Worm (Caenorhabditis elegans): ENCODE data around the gene B0416.10.
A peak's percentile ranks its signal among the peaks of the same experiment; 100 is the strongest.

Gene B0416.10

DNA sequence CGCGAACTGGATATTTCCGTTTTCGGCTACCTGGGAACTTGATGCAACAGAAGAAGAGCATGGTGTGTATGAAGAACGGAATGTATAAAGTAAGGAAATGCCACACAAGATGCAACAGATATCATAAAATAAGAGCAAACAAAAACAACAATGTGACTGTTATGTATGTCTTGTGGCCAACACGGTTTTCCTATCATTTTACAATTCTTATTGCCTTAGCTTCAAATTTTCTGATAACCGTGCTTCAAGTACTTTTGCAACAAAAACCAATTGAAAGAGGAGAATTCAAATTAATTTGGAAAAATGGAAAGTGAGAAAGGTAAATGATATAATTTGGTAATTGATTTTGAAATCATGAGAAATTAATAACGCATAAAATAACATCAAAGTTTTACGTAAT is 42.9 kb downstream of the B0416.10 start:
- TF ChIP-seq nhr-10 (tag; optimal IDR thresholded peaks at IDR 0.05), result no peak
- no peak for TF ChIP-seq ztf-11 (tag; optimal IDR thresholded peaks at IDR 0.05)
- no peak for TF ChIP-seq nhr-129 (tag; optimal IDR thresholded peaks at IDR 0.05)
- no peak for TF ChIP-seq lin-13 (GFP tag; optimal IDR thresholded peaks at IDR 0.05)
- TF ChIP-seq fos-1 (tag; optimal IDR thresholded peaks at IDR 0.05), result peak; percentile 12
- TF ChIP-seq mbf-1 (tag; optimal IDR thresholded peaks at IDR 0.05), result no peak
- TF ChIP-seq mab-5 (tag; optimal IDR thresholded peaks at IDR 0.05), result no peak

DNA sequence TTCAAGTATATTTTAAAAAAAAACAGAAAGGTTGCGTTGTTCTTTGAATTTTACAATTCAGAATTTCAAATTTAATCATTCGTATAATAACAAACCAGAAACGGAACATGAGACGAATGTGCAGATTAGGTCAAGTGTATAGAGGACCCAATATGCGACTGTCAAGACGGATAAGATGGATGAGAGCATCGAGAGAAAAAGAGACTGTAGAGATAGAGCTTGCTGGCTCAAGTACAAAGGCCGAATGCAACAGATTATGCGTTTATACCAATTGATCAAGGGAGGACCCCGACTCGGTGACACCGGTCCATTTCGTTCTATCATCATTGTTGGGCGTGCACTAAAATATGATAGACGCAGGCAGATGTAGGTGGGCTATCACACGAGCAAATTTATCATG is 44.2 kb downstream of the B0416.10 start:
- TF ChIP-seq aly-2 (tag; optimal IDR thresholded peaks at IDR 0.05) (no peak), unc-55 (GFP tag; optimal IDR thresholded peaks at IDR 0.05) (no peak), nhr-10 (tag; optimal IDR thresholded peaks at IDR 0.05) (no peak), F13H6.1 (tag; optimal IDR thresholded peaks at IDR 0.05) (no peak), unc-62 (GFP tag; optimal IDR thresholded peaks at IDR 0.05) (no peak), nhr-237 (tag; optimal IDR thresholded peaks at IDR 0.05) (no peak), nhr-21 (tag; optimal IDR thresholded peaks at IDR 0.05) (no peak), dmd-4 (tag; optimal IDR thresholded peaks at IDR 0.05) (no peak), blmp-1 (tag; optimal IDR thresholded peaks at IDR 0.05; ENCODE audit: insufficient read depth) (no peak), ztf-4 (tag; optimal IDR thresholded peaks at IDR 0.05) (no peak), alr-1 (tag; optimal IDR thresholded peaks at IDR 0.05) (no peak), C34F6.9 (tag; optimal IDR thresholded peaks at IDR 0.05) (no peak), ceh-82 (tag; optimal IDR thresholded peaks at IDR 0.05) (no peak), mab-5 (tag; optimal IDR thresholded peaks at IDR 0.05) (no peak), zag-1 (tag; optimal IDR thresholded peaks at IDR 0.05) (no peak), snpc-4 (tag; optimal IDR thresholded peaks at IDR 0.05) (no peak)

DNA sequence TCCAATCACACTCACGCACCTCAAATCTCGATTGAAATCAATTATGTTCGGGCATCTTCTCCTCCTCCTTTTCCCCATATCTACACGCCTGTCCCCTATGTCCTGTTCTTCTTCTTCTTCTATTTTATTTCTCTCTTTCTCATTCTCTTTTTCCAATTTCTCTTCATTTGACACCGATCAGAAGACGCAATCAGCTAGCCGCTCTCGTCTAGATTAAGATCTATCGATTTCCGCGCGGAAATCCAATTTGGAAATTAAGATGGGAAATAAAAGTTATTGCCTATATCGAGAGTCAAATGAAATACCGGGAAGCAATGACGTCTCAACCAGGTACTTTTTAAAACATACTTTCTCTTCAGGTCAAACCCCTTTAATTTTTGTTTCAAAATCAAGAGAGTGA is 46.0 kb downstream of the B0416.10 start:
- TF ChIP-seq blmp-1 (tag; optimal IDR thresholded peaks at IDR 0.05; ENCODE audit: insufficient read depth) (peak; percentile 14), gmeb-1 (tag; optimal IDR thresholded peaks at IDR 0.05) (no peak), sem-4 (tag; optimal IDR thresholded peaks at IDR 0.05) (peak; percentile 70), lsy-2 (tag; optimal IDR thresholded peaks at IDR 0.05) (no peak), ztf-11 (tag; optimal IDR thresholded peaks at IDR 0.05) (no peak), sma-9 (GFP tag; optimal IDR thresholded peaks at IDR 0.05) (peak; percentile 50), sma-9 (tag; optimal IDR thresholded peaks at IDR 0.05) (no peak), nhr-21 (tag; optimal IDR thresholded peaks at IDR 0.05) (peak; percentile 19), ceh-16 (tag; optimal IDR thresholded peaks at IDR 0.05) (peak; percentile 97), snpc-4 (tag; optimal IDR thresholded peaks at IDR 0.05) (no peak), nhr-10 (tag; optimal IDR thresholded peaks at IDR 0.05) (no peak), nhr-237 (tag; optimal IDR thresholded peaks at IDR 0.05) (no peak), sma-3 (GFP tag; optimal IDR thresholded peaks at IDR 0.05) (no peak), crh-2 (tag; optimal IDR thresholded peaks at IDR 0.05) (no peak), nhr-6 (tag; optimal IDR thresholded peaks at IDR 0.05) (no peak), fos-1 (tag; optimal IDR thresholded peaks at IDR 0.05) (peak; percentile 6), elt-1 (tag; optimal IDR thresholded peaks at IDR 0.05) (peak; percentile 72), nhr-25 (tag; optimal IDR thresholded peaks at IDR 0.05) (peak; percentile 23), C34F6.9 (tag; optimal IDR thresholded peaks at IDR 0.05) (peak; percentile 25), lin-39 (tag; optimal IDR thresholded peaks at IDR 0.05) (no peak)

DNA sequence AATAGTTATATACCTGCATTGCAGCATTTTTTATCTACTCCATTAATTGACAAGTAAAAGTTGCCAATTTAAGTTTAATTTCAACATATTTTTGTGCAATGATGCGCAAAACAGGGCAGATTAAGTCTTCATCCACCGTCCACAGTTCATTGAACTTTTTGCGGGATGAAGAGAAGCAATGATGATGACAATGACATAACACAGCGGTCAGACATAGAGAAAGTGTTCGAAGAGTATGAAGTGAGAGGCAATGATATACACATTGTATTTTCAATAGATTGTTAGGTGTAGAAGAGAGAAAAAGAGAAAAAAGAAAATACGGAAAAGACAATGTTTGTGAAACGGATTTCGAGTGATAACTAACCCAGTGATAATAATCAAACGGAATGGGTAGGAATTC is 47.6 kb downstream of the B0416.10 start:
- TF ChIP-seq nhr-10 (tag; optimal IDR thresholded peaks at IDR 0.05) (no peak), egl-27 (tag; optimal IDR thresholded peaks at IDR 0.05) (no peak), nhr-237 (tag; optimal IDR thresholded peaks at IDR 0.05) (no peak), nhr-21 (tag; optimal IDR thresholded peaks at IDR 0.05) (peak; percentile 31), nhr-11 (tag; optimal IDR thresholded peaks at IDR 0.05) (no peak)

DNA sequence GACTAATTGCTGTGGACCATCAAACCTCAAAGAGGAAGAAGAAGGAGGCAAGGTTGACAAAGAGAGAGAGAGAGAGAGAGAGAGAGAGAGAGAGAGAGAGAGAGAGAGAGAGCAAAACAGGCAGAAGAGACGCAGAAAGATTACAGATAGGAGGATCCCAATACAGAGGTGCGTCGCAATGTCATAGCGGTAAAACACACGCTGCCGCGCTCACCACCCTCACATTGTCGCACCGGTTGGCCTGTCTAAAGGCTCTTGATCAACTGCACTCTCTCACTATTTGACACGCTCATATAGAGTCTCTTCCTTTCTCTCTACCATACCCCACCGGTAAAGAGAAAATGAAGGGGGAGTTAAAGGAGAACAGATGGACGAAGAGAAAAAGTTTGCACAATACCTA is 49.2 kb downstream of the B0416.10 start:
- TF ChIP-seq elt-3 (tag; optimal IDR thresholded peaks at IDR 0.05) (no peak), Y55F3AM.14 (GFP tag; optimal IDR thresholded peaks at IDR 0.05) (no peak), snpc-4 (tag; optimal IDR thresholded peaks at IDR 0.05) (no peak), R02D3.7 (tag; optimal IDR thresholded peaks at IDR 0.05) (no peak), sma-9 (GFP tag; optimal IDR thresholded peaks at IDR 0.05) (peak; percentile 56), sma-9 (tag; optimal IDR thresholded peaks at IDR 0.05) (no peak), nhr-129 (tag; optimal IDR thresholded peaks at IDR 0.05) (peak; percentile 20), ceh-82 (tag; optimal IDR thresholded peaks at IDR 0.05) (no peak), skn-1 (tag; optimal IDR thresholded peaks at IDR 0.05) (no peak), crh-2 (tag; optimal IDR thresholded peaks at IDR 0.05) (peak; percentile 22), alr-1 (tag; optimal IDR thresholded peaks at IDR 0.05) (no peak), nhr-77 (tag; optimal IDR thresholded peaks at IDR 0.05) (no peak), sma-3 (GFP tag; optimal IDR thresholded peaks at IDR 0.05) (no peak), aly-2 (tag; optimal IDR thresholded peaks at IDR 0.05) (no peak), F13H6.1 (tag; optimal IDR thresholded peaks at IDR 0.05) (peak; percentile 60), mbf-1 (tag; optimal IDR thresholded peaks at IDR 0.05) (no peak), fos-1 (tag; optimal IDR thresholded peaks at IDR 0.05) (peak; percentile 63), unc-39 (tag; optimal IDR thresholded peaks at IDR 0.05) (no peak), elt-1 (tag; optimal IDR thresholded peaks at IDR 0.05) (no peak), ztf-4 (tag; optimal IDR thresholded peaks at IDR 0.05) (no peak), ceh-16 (tag; optimal IDR thresholded peaks at IDR 0.05) (no peak), nhr-12 (tag; optimal IDR thresholded peaks at IDR 0.05) (no peak), dmd-4 (tag; optimal IDR thresholded peaks at IDR 0.05) (no peak), zag-1 (tag; optimal IDR thresholded peaks at IDR 0.05) (no peak), nhr-237 (tag; optimal IDR thresholded peaks at IDR 0.05) (no peak), C34F6.9 (tag; optimal IDR thresholded peaks at IDR 0.05) (no peak), blmp-1 (tag; optimal IDR thresholded peaks at IDR 0.05; ENCODE audit: insufficient read depth) (peak; percentile 43), unc-62 (GFP tag; optimal IDR thresholded peaks at IDR 0.05) (no peak), peb-1 (tag; optimal IDR thresholded peaks at IDR 0.05) (no peak), nhr-11 (tag; optimal IDR thresholded peaks at IDR 0.05) (no peak)
